Fruit fly (Drosophila melanogaster): ENCODE results near the gene CG17350.
A peak's percentile ranks its signal among the peaks of the same experiment; 100 is the strongest.

The CG17350 gene

dm6 chr2L:19426330-19426781 lies 45.6 kb downstream of the CG17350 start, which contains the start of gene Pax (continued):
- TF ChIP-seq CG15601 (tag; optimal IDR thresholded peaks at IDR 0.05): peak; percentile 29
- TF ChIP-seq CG14050 (GFP tag; IDR thresholded peaks at IDR 0.05): no peak
- TF ChIP-seq CG17912 (GFP tag; optimal IDR thresholded peaks at IDR 0.05): no peak
- TF ChIP-seq Hr39 (optimal IDR thresholded peaks at IDR 0.05): no peak
- TF ChIP-seq fu2 (GFP tag; optimal IDR thresholded peaks at IDR 0.05): no peak
- TF ChIP-seq Dek (tag; optimal IDR thresholded peaks at IDR 0.05): no peak
- no peak for TF ChIP-seq CG4617 (GFP tag; optimal IDR thresholded peaks at IDR 0.05; ENCODE audit: borderline replicate concordance)
- TF ChIP-seq CG11398 (GFP tag; optimal IDR thresholded peaks at IDR 0.05): no peak
- no peak for TF ChIP-seq CG18011 (GFP tag; optimal IDR thresholded peaks at IDR 0.05)
- no peak for TF ChIP-seq onecut (GFP tag; IDR thresholded peaks at IDR 0.05)
- peak; percentile 86 for TF ChIP-seq vnd (GFP tag; IDR thresholded peaks at IDR 0.05; ENCODE audit: partially characterized antibody)
- TF ChIP-seq Tbp (GFP tag; optimal IDR thresholded peaks at IDR 0.05): no peak
- TF ChIP-seq CG34224 (GFP tag; IDR thresholded peaks at IDR 0.05; ENCODE audit: partially characterized antibody): peak; percentile 92
- TF ChIP-seq Mes4 (GFP tag; optimal IDR thresholded peaks at IDR 0.05): no peak
- no peak for TF ChIP-seq Chrac-16 (GFP tag; optimal IDR thresholded peaks at IDR 0.05)
- no peak for TF ChIP-seq CG3838 (GFP tag; optimal IDR thresholded peaks at IDR 0.05)
- no peak for TF ChIP-seq Poxn (GFP tag; IDR thresholded peaks at IDR 0.05)
- no peak for TF ChIP-seq CG11723 (GFP tag; optimal IDR thresholded peaks at IDR 0.05)
- no peak for TF ChIP-seq CG13894 (tag; optimal IDR thresholded peaks at IDR 0.05)
- peak; percentile 25 for TF ChIP-seq YL-1 (GFP tag; optimal IDR thresholded peaks at IDR 0.05)
- no peak for TF ChIP-seq CG6813 (GFP tag; optimal IDR thresholded peaks at IDR 0.05)
- peak; percentile 61 for TF ChIP-seq Med (GFP tag)
- no peak for TF ChIP-seq CG4328 (GFP tag; optimal IDR thresholded peaks at IDR 0.05)
- no peak for TF ChIP-seq CG17802 (tag; optimal IDR thresholded peaks at IDR 0.05)
- no peak for TF ChIP-seq CG12391 (tag; optimal IDR thresholded peaks at IDR 0.05)
- peak; percentile 96 for TF ChIP-seq sqz (GFP tag; optimal IDR thresholded peaks at IDR 0.05)
- TF ChIP-seq CG13123 (GFP tag; optimal IDR thresholded peaks at IDR 0.05): no peak
- TF ChIP-seq salm (tag; optimal IDR thresholded peaks at IDR 0.05): no peak
- TF ChIP-seq CG2678 (tag; optimal IDR thresholded peaks at IDR 0.05): no peak
- TF ChIP-seq CG18764 (GFP tag; optimal IDR thresholded peaks at IDR 0.05): no peak
- no peak for TF ChIP-seq Dfd (GFP tag; optimal IDR thresholded peaks at IDR 0.05)
- TF ChIP-seq CG14014 (GFP tag; IDR thresholded peaks at IDR 0.05): no peak
- TF ChIP-seq CG18476 (GFP tag; optimal IDR thresholded peaks at IDR 0.05): no peak
- no peak for TF ChIP-seq D19A (tag; optimal IDR thresholded peaks at IDR 0.05)
- TF ChIP-seq Nf-YA (GFP tag; IDR thresholded peaks at IDR 0.05): no peak
- no peak for TF ChIP-seq CG12299 (tag; optimal IDR thresholded peaks at IDR 0.05)
- no peak for TF ChIP-seq Neu2 (GFP tag; optimal IDR thresholded peaks at IDR 0.05; ENCODE audit: borderline replicate concordance)
- TF ChIP-seq dpn (GFP tag; optimal IDR thresholded peaks at IDR 0.05): no peak
- TF ChIP-seq chm (GFP tag; IDR thresholded peaks at IDR 0.05): peak; percentile 34; the same call in 1 of the 2 replicates
- TF ChIP-seq CG34422 (GFP tag; IDR thresholded peaks at IDR 0.05): no peak; the same call in 2 of the 3 replicates
- no peak for TF ChIP-seq CG18262 (tag; optimal IDR thresholded peaks at IDR 0.05)
- no peak for TF ChIP-seq fd96Cb (tag; optimal IDR thresholded peaks at IDR 0.05)
- TF ChIP-seq Ada2b (GFP tag; IDR thresholded peaks at IDR 0.05): no peak
- no peak for TF ChIP-seq Fer1 (GFP tag; optimal IDR thresholded peaks at IDR 0.05)
- TF ChIP-seq cato (GFP tag; optimal IDR thresholded peaks at IDR 0.05; ENCODE audit: borderline replicate concordance): no peak
- TF ChIP-seq dimm (GFP tag; IDR thresholded peaks at IDR 0.05): no peak
- TF ChIP-seq Camta (GFP tag; optimal IDR thresholded peaks at IDR 0.05): no peak
- TF ChIP-seq Six4 (GFP tag; optimal IDR thresholded peaks at IDR 0.05): no peak
- TF ChIP-seq Gsc (GFP tag; IDR thresholded peaks at IDR 0.05): no peak
- no peak for TF ChIP-seq CG4854 (GFP tag; optimal IDR thresholded peaks at IDR 0.05)
- no peak for TF ChIP-seq dmrt99B (tag; optimal IDR thresholded peaks at IDR 0.05)
- TF ChIP-seq otp (GFP tag; IDR thresholded peaks at IDR 0.05): no peak
